Fruit fly (Drosophila melanogaster) whole organism, embryonic: ENCODE results near the gene CG6938.

Experiments used
- Ada2b ChIP-seq: fragments of 200-800 bp; sonication (Bioruptor generic); IDR thresholded peaks from 2 replicates; pipeline ENCODE4 v1.3.6; 2022; ENCODE audit warnings: missing biosample characterization, missing genetic modification characterization
- Asciz ChIP-seq: fragments of 200-800 bp; sonication (Bioruptor generic); optimal IDR thresholded peaks from 2 replicates; lab custom pipeline; 2017; ENCODE audit warnings: missing biosample characterization, mild to moderate bottlenecking, missing genetic modification characterization, missing genetic modification reagents
- BEAF-32 ChIP-seq: fragments of 200-800 bp; sonication (Bioruptor generic); optimal IDR thresholded peaks from 3 replicates; lab custom pipeline; 2017; ENCODE audit warnings: missing biosample characterization, missing genetic modification characterization, mild to moderate bottlenecking, moderate library complexity, missing genetic modification reagents
- CG10209 ChIP-seq: fragments of 200-800 bp; sonication (Bioruptor generic); optimal IDR thresholded peaks from 3 replicates; lab custom pipeline; 2017; ENCODE audit warnings: missing biosample characterization, mild to moderate bottlenecking, missing genetic modification characterization, missing genetic modification reagents
- CG10366 ChIP-seq: fragments of 200-800 bp; sonication (Bioruptor generic); IDR thresholded peaks from 2 replicates; pipeline ENCODE4 v1.3.6; 2022; ENCODE audit warnings: missing biosample characterization, missing genetic modification characterization
- CG12071 ChIP-seq: fragments of 200-800 bp; sonication (Bioruptor generic); optimal IDR thresholded peaks from 3 replicates; lab custom pipeline; 2018; ENCODE audit warnings: missing biosample characterization, mild to moderate bottlenecking, missing genetic modification characterization
- CG14441 ChIP-seq: fragments of 200-800 bp; sonication (Bioruptor generic); IDR thresholded peaks from 2 replicates; pipeline ENCODE4 v1.3.6; 2022; ENCODE audit warnings: missing biosample characterization, missing genetic modification characterization
- CG1529 ChIP-seq: fragments of 200-800 bp; sonication (Bioruptor generic); optimal IDR thresholded peaks from 3 replicates; lab custom pipeline; 2018; ENCODE audit warnings: missing biosample characterization, missing genetic modification characterization
- CG15601 ChIP-seq: fragments of 200-800 bp; sonication (Bioruptor generic); optimal IDR thresholded peaks from 3 replicates; lab custom pipeline; 2019; ENCODE audit warnings: missing biosample characterization, mild to moderate bottlenecking, missing genetic modification characterization, moderate library complexity
- CG1792 ChIP-seq: fragments of 200-800 bp; sonication (Bioruptor generic); optimal IDR thresholded peaks from 2 replicates; lab custom pipeline; 2016; ENCODE audit warnings: missing biosample characterization, missing genetic modification characterization
- CG18011 ChIP-seq: fragments of 200-800 bp; sonication (Bioruptor generic); optimal IDR thresholded peaks from 2 replicates; lab custom pipeline; 2017; ENCODE audit warnings: missing biosample characterization, missing genetic modification characterization, mild to moderate bottlenecking, moderate library complexity, missing genotype
- CG30431 ChIP-seq: fragments of 200-800 bp; sonication (Bioruptor generic); optimal IDR thresholded peaks from 2 replicates; lab custom pipeline; 2017; ENCODE audit warnings: missing biosample characterization, missing genetic modification characterization
- CG3838 ChIP-seq: fragments of 200-800 bp; sonication (Bioruptor generic); optimal IDR thresholded peaks from 3 replicates; lab custom pipeline; 2016; ENCODE audit warnings: missing biosample characterization, missing genetic modification characterization
- CG3995 ChIP-seq: fragments of 200-800 bp; sonication (Bioruptor generic); optimal IDR thresholded peaks from 3 replicates; lab custom pipeline; 2016; ENCODE audit warnings: missing biosample characterization, missing genetic modification characterization
- CG4360 ChIP-seq: fragments of 200-800 bp; sonication (Bioruptor generic); IDR thresholded peaks from 2 replicates; pipeline ENCODE4 v1.3.6; 2022; ENCODE audit warnings: missing biosample characterization, missing genetic modification characterization
- CG6683 ChIP-seq: fragments of 200-800 bp; sonication (Bioruptor generic); optimal IDR thresholded peaks from 2 replicates; lab custom pipeline; 2017; ENCODE audit warnings: missing biosample characterization, mild to moderate bottlenecking, missing genetic modification characterization, missing genetic modification reagents
- CG6689 ChIP-seq: fragments of 200-800 bp; sonication (Bioruptor generic); IDR thresholded peaks from 2 replicates; pipeline ENCODE4 v1.3.6; 2022; ENCODE audit warnings: missing biosample characterization, missing genetic modification characterization
- CG6854 ChIP-seq: fragments of 200-800 bp; sonication (Bioruptor generic); optimal IDR thresholded peaks from 3 replicates; lab custom pipeline; 2017; ENCODE audit warnings: missing biosample characterization, mild to moderate bottlenecking, missing genetic modification characterization
- CG7271 ChIP-seq: fragments of 200-800 bp; sonication (Bioruptor generic); optimal IDR thresholded peaks from 2 replicates; lab custom pipeline; 2018; ENCODE audit warnings: missing biosample characterization, mild to moderate bottlenecking, missing genetic modification characterization, moderate library complexity
- CG7928 ChIP-seq: fragments of 200-800 bp; sonication (Bioruptor generic); optimal IDR thresholded peaks from 2 replicates; lab custom pipeline; 2017; ENCODE audit warnings: missing biosample characterization, mild to moderate bottlenecking, missing genetic modification characterization
- CG7963 ChIP-seq: fragments of 200-800 bp; sonication (Bioruptor generic); IDR thresholded peaks from 3 replicates; pipeline ENCODE4 v1.3.6; 2022; ENCODE audit warnings: missing biosample characterization, missing genetic modification characterization; ENCODE audit not compliant: partially characterized antibody
- CG9609 ChIP-seq: fragments of 200-800 bp; sonication (Bioruptor generic); optimal IDR thresholded peaks from 3 replicates; lab custom pipeline; 2016; ENCODE audit warnings: missing biosample characterization, missing genetic modification characterization
- Doc2 ChIP-seq: fragments of 200-800 bp; sonication (Bioruptor generic); IDR thresholded peaks from 2 replicates; pipeline ENCODE4 v1.3.6; 2022; ENCODE audit warnings: missing biosample characterization, missing genetic modification characterization
- Dp ChIP-seq: fragments of 200-800 bp; sonication (Bioruptor generic); optimal IDR thresholded peaks from 2 replicates; lab custom pipeline; 2018; ENCODE audit warnings: missing biosample characterization, mild to moderate bottlenecking, missing genetic modification characterization, moderate library complexity
- Fer3 ChIP-seq: fragments of 200-800 bp; sonication (Bioruptor generic); optimal IDR thresholded peaks from 2 replicates; lab custom pipeline; 2018; ENCODE audit warnings: missing biosample characterization, mild to moderate bottlenecking, missing genetic modification characterization, moderate library complexity
- HHEX ChIP-seq: fragments of 200-800 bp; sonication (Bioruptor generic); optimal IDR thresholded peaks from 3 replicates; lab custom pipeline; 2017; ENCODE audit warnings: missing biosample characterization, mild to moderate bottlenecking, missing genetic modification characterization, missing genetic modification reagents
- Jarid2 ChIP-seq: fragments of 200-800 bp; sonication (Bioruptor generic); optimal IDR thresholded peaks from 3 replicates; lab custom pipeline; 2017; ENCODE audit warnings: mild to moderate bottlenecking, missing biosample characterization, missing genetic modification reagents, missing genetic modification characterization
- Kr ChIP-seq: fragments of 200-800 bp; sonication (Bioruptor generic); optimal IDR thresholded peaks from 2 replicates; lab custom pipeline; 2017; ENCODE audit warnings: missing biosample characterization, mild to moderate bottlenecking, missing genetic modification characterization
- MBD-R2 ChIP-seq: fragments of 200-800 bp; sonication (Bioruptor generic); IDR thresholded peaks from 2 replicates; pipeline ENCODE4 v1.3.6; 2022; ENCODE audit warnings: missing biosample characterization, missing genetic modification characterization
- Mrtf ChIP-seq: fragments of 200-800 bp; sonication (Bioruptor generic); IDR thresholded peaks from 3 replicates; pipeline ENCODE4 v1.3.6; 2022; ENCODE audit warnings: missing biosample characterization, missing genetic modification characterization
- NC2β ChIP-seq: fragments of 200-800 bp; sonication (Bioruptor generic); optimal IDR thresholded peaks from 2 replicates; lab custom pipeline; 2016; ENCODE audit warnings: missing biosample characterization, missing genetic modification characterization
- Rx ChIP-seq: fragments of 200-800 bp; sonication (Bioruptor generic); IDR thresholded peaks from 2 replicates; pipeline ENCODE4 v1.3.6; 2022; ENCODE audit warnings: missing biosample characterization, missing genetic modification characterization
- ab ChIP-seq: fragments of 200-800 bp; sonication (Bioruptor generic); optimal IDR thresholded peaks from 2 replicates; lab custom pipeline; 2016; ENCODE audit warnings: missing biosample characterization, missing genetic modification characterization
- bsh ChIP-seq, 2 experiments: fragments of 200-800 bp; sonication (Bioruptor generic); optimal IDR thresholded peaks; 2 replicates each; lab custom pipeline; 2017 to 2018; ENCODE audit warnings: mild to moderate bottlenecking in 2 of 2, missing biosample characterization in 2 of 2, missing genetic modification characterization in 2 of 2, moderate library complexity in 1 of 2
- chinmo ChIP-seq: fragments of 200-800 bp; sonication (Bioruptor generic); IDR thresholded peaks from 4 replicates; pipeline ENCODE4 v1.3.6; 2022; ENCODE audit warnings: missing biosample characterization, missing genetic modification characterization; ENCODE audit not compliant: partially characterized antibody
- croc ChIP-seq: fragments of 200-800 bp; sonication (Bioruptor generic); conservative IDR thresholded peaks from 3 replicates; pipeline ENCODE4 v1.3.6; 2022; ENCODE audit warnings: missing biosample characterization, missing genetic modification characterization
- dpn ChIP-seq, 2 experiments: fragments of 200-800 bp; sonication (Bioruptor generic); optimal IDR thresholded peaks; 3 replicates each; lab custom pipeline; 2016; ENCODE audit warnings: missing biosample characterization in 2 of 2, missing genetic modification characterization in 2 of 2
- eyg ChIP-seq: fragments of 200-800 bp; sonication (Bioruptor generic); optimal IDR thresholded peaks from 3 replicates; lab custom pipeline; 2016; ENCODE audit warnings: missing biosample characterization, missing genetic modification characterization
- ftz-f1 ChIP-seq: fragments of 200-800 bp; sonication (Bioruptor generic); optimal IDR thresholded peaks from 2 replicates; lab custom pipeline; 2016; ENCODE audit warnings: missing biosample characterization, missing genetic modification characterization
- fu2 ChIP-seq: fragments of 200-800 bp; sonication (Bioruptor generic); optimal IDR thresholded peaks from 2 replicates; lab custom pipeline; 2016; ENCODE audit warnings: missing biosample characterization, missing genetic modification characterization
- gsb ChIP-seq: fragments of 200-800 bp; sonication (Bioruptor generic); IDR thresholded peaks from 2 replicates; pipeline ENCODE4 v1.3.6; 2022; ENCODE audit warnings: missing biosample characterization, missing genetic modification characterization
- hth ChIP-seq: fragments of >200 bp; optimal IDR thresholded peaks from 2 replicates; lab custom pipeline; 2017; ENCODE audit warnings: inconsistent platforms
- ken ChIP-seq: fragments of 200-800 bp; sonication (Bioruptor generic); IDR thresholded peaks from 3 replicates; pipeline ENCODE4 v1.3.6; 2022; ENCODE audit warnings: missing biosample characterization, missing genetic modification characterization
- org-1 ChIP-seq: fragments of 200-800 bp; sonication (Bioruptor generic); optimal IDR thresholded peaks from 2 replicates; lab custom pipeline; 2017; ENCODE audit warnings: missing biosample characterization, missing genetic modification characterization
- run ChIP-seq: fragments of 200-800 bp; sonication (Bioruptor generic); optimal IDR thresholded peaks from 3 replicates; lab custom pipeline; 2018; ENCODE audit warnings: missing biosample characterization, mild to moderate bottlenecking, missing genetic modification characterization
- sima ChIP-seq: fragments of 200-800 bp; sonication (Bioruptor generic); optimal IDR thresholded peaks from 2 replicates; lab custom pipeline; 2016; ENCODE audit warnings: missing biosample characterization, missing genetic modification characterization
- sqz ChIP-seq: fragments of 200-800 bp; sonication (Bioruptor generic); optimal IDR thresholded peaks from 3 replicates; lab custom pipeline; 2018; ENCODE audit warnings: missing biosample characterization, mild to moderate bottlenecking, missing genetic modification characterization
- stwl ChIP-seq: fragments of 200-800 bp; sonication (Bioruptor generic); optimal IDR thresholded peaks from 3 replicates; lab custom pipeline; 2018; ENCODE audit warnings: missing biosample characterization, mild to moderate bottlenecking, missing genetic modification characterization, moderate library complexity

The CG6938 gene

DNA sequence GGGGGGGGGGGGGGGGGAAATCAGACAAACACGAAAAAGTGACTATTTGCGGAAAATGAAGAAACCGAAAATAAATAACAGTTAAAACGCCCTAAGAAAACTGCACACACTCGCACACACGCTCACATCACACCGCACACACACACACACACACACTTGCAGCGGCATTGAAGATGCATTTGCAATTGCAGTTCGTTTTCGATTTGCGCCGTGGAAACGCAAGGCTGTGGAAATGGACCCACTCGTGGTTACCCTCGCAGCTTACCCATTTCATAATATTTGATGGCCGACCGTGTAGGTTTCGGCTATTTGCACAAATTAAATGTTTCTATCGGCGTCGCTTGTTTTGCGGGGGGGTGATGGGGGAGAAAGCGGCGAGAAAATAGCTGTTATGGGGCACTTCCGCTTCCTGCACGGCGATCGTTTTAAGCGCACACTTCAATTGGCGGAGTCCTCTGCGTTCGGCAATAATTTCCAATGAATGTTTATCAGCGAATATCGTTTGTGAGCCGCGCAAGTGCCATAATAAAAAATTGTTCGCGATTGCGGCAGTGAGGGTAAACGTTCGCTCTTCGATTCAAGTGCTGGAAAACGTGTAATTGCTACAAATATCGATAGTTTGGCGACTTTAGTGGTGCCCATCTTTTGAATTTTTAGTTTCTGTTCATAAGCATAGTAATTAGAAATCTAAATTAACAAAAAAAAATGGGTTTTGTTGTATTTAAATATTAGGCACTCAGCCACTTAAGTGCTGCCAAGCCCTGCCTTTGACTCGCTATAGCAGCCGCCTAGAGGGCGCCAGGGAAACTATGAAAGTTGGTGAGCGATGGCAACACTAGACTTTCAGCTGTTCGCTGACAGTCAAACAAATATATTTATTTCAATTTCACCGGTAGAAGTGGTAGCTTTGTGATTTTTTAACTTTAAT, 17.9 kb downstream of the CG6938 start, which contains the start of the genes Pop2 and CG6928 (continued):
- TF ChIP-seq chinmo, result peak; percentile 82
- TF ChIP-seq stwl, result peak; percentile 97
- no peak for TF ChIP-seq run (tag; lab: Kevin White, UChicago)
- peak; percentile 11 for TF ChIP-seq Jarid2 (GFP tag; lab: Kevin White, UChicago)
- TF ChIP-seq BEAF-32 (GFP tag; lab: Kevin White, UChicago), result peak; percentile 93
- TF ChIP-seq Rx (GFP tag; lab: Robert Waterston, UW), result peak; percentile 36; the same call in 1 of the 2 replicates
- TF ChIP-seq CG9609 (GFP tag; lab: Kevin White, UChicago), result peak; percentile 83
- no peak for TF ChIP-seq CG1529 (GFP tag; lab: Kevin White, UChicago)
- no peak for TF ChIP-seq CG6683 (GFP tag; lab: Kevin White, UChicago)
- no peak for TF ChIP-seq CG6854 (GFP tag; lab: Kevin White, UChicago)
- peak; percentile 57 for TF ChIP-seq CG10366
- no peak for TF ChIP-seq Doc2 (GFP tag; lab: Robert Waterston, UW)
- TF ChIP-seq fu2, result peak; percentile 83
- TF ChIP-seq org-1 (GFP tag; lab: Kevin White, UChicago), result no peak
- peak; percentile 79 for TF ChIP-seq CG7928 (GFP tag; lab: Kevin White, UChicago)
- TF ChIP-seq CG1792 (GFP tag; lab: Kevin White, UChicago), result peak; percentile 66
- TF ChIP-seq hth (lab: Kevin White, UChicago), result no peak
- TF ChIP-seq CG4360 (GFP tag; lab: Robert Waterston, UW), result no peak
- peak; percentile 24 for TF ChIP-seq sima (GFP tag; lab: Kevin White, UChicago)
- TF ChIP-seq ftz-f1 (GFP tag; lab: Kevin White, UChicago), result peak; percentile 55
- peak; percentile 73 for TF ChIP-seq CG15601
- peak; percentile 60 for TF ChIP-seq eyg (GFP tag; lab: Kevin White, UChicago)
- peak; percentile 49; the same call in 2 of the 3 replicates for TF ChIP-seq croc (GFP tag; lab: Robert Waterston, UW)
- peak; percentile 82 for TF ChIP-seq NC2β
- peak; percentile 52; the same call in 1 of the 2 replicates for TF ChIP-seq CG6689 (GFP tag; lab: Robert Waterston, UW)
- TF ChIP-seq CG12071 (GFP tag; lab: Kevin White, UChicago), result no peak
- no peak for TF ChIP-seq Asciz (GFP tag; lab: Kevin White, UChicago)
- peak; percentile 66 for TF ChIP-seq CG14441 (GFP tag; lab: Robert Waterston, UW)
- TF ChIP-seq gsb (GFP tag; lab: Robert Waterston, UW), result 0 out of 2 replicates have a peak, but pooled peaks have one; percentile 37
- TF ChIP-seq CG7271 (tag; lab: Kevin White, UChicago), result peak; percentile 31
- TF ChIP-seq ab (GFP tag; lab: Kevin White, UChicago), result peak; percentile 57
- peak; percentile 67 for TF ChIP-seq Dp (GFP tag; lab: Kevin White, UChicago)
- TF ChIP-seq sqz, result no peak
- peak in 1 of 2 experiments; percentile 39 for TF ChIP-seq bsh (GFP tag; optimal IDR thresholded peaks at IDR 0.05; lab: Kevin White, UChicago)
- no peak for TF ChIP-seq Kr (GFP tag; lab: Kevin White, UChicago)
- peak; percentile 94 for TF ChIP-seq MBD-R2 (GFP tag; lab: Robert Waterston, UW)
- peak; percentile 52 for TF ChIP-seq CG30431
- no peak for TF ChIP-seq HHEX (GFP tag; lab: Kevin White, UChicago)
- no peak for TF ChIP-seq CG3838 (GFP tag; lab: Kevin White, UChicago)
- peak; percentile 60 for TF ChIP-seq CG10209
- TF ChIP-seq CG3995 (GFP tag; lab: Kevin White, UChicago), result peak; percentile 10
- peak; percentile 79 to 88 for TF ChIP-seq dpn (GFP tag; optimal IDR thresholded peaks at IDR 0.05; lab: Kevin White, UChicago)
- TF ChIP-seq Mrtf (GFP tag; lab: Robert Waterston, UW), result peak; percentile 47; the same call in 1 of the 3 replicates
- TF ChIP-seq Fer3, result peak; percentile 22
- peak; percentile 79; the same call in 2 of the 3 replicates for TF ChIP-seq ken (GFP tag; lab: Robert Waterston, UW)
- TF ChIP-seq Ada2b, result no peak
- TF ChIP-seq CG18011 (GFP tag; lab: Kevin White, UChicago), result peak; percentile 53
- no peak for TF ChIP-seq CG7963
